Fruit fly (Drosophila melanogaster): ENCODE results near the gene Wnt10.

Gene Wnt10

DNA sequence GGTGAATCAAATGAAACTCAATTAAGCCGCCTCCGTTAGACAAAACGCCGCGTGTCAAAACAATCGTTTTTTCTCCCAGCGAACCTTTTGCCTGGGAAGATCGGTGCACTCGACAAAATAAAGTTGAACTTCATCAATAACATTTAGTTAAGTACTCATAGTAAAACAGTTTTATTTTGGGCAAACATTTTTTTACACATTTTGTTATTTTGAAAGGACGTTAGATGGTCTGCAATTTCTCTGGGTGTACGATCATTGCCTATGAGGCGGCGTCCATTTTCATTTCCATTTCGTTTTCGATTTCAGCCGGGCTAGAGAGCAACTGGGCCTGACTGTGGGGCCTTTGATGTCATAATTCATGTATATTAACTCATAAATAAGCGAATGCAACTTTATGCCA lies 36.8 kb upstream of the Wnt10 start (continued):
- no peak for TF ChIP-seq CG34376 (GFP tag; optimal IDR thresholded peaks at IDR 0.05)
- no peak for TF ChIP-seq C15 (GFP tag; IDR thresholded peaks at IDR 0.05)
- peak; percentile 25 for TF ChIP-seq CG2712 (tag; optimal IDR thresholded peaks at IDR 0.05)
- no peak for TF ChIP-seq dm (GFP tag; optimal IDR thresholded peaks at IDR 0.05)
- TF ChIP-seq seq (GFP tag; IDR thresholded peaks at IDR 0.05), result no peak
- no peak for TF ChIP-seq pnt (GFP tag; optimal IDR thresholded peaks at IDR 0.05)
- no peak for TF ChIP-seq CG12659 (GFP tag; optimal IDR thresholded peaks at IDR 0.05)
- no peak for TF ChIP-seq kni (GFP tag; optimal IDR thresholded peaks at IDR 0.05)
- no peak for TF ChIP-seq CG2116 (GFP tag; optimal IDR thresholded peaks at IDR 0.05)
- no peak for TF ChIP-seq B-H2 (GFP tag; optimal IDR thresholded peaks at IDR 0.05)
- TF ChIP-seq Dref (GFP tag; IDR thresholded peaks at IDR 0.05), result no peak
- TF ChIP-seq CG8281 (tag; optimal IDR thresholded peaks at IDR 0.05), result no peak
- no peak for TF ChIP-seq gro (GFP tag; optimal IDR thresholded peaks at IDR 0.05)
- TF ChIP-seq CG8924 (tag; optimal IDR thresholded peaks at IDR 0.05), result no peak
- no peak for TF ChIP-seq Pdp1 (GFP tag; optimal IDR thresholded peaks at IDR 0.05)
- peak; percentile 39 for TF ChIP-seq Blimp-1 (GFP tag; optimal IDR thresholded peaks at IDR 0.05)
- TF ChIP-seq Rx (GFP tag; IDR thresholded peaks at IDR 0.05), result 0 out of 2 replicates have a peak, but pooled peaks have one; percentile 19
- no peak for TF ChIP-seq CG11696 (GFP tag; IDR thresholded peaks at IDR 0.05)
- TF ChIP-seq Mes4 (GFP tag; optimal IDR thresholded peaks at IDR 0.05), result no peak
- TF ChIP-seq Jarid2 (GFP tag; optimal IDR thresholded peaks at IDR 0.05), result no peak
- no peak for TF ChIP-seq sug (tag; optimal IDR thresholded peaks at IDR 0.05)
- no peak for TF ChIP-seq Meics (GFP tag; optimal IDR thresholded peaks at IDR 0.05)
- TF ChIP-seq prd (optimal IDR thresholded peaks at IDR 0.05), result no peak
- TF ChIP-seq prd (GFP tag; IDR thresholded peaks at IDR 0.05), result peak; percentile 51; the same call in 1 of the 3 replicates
- TF ChIP-seq vvl (GFP tag; IDR thresholded peaks at IDR 0.05), result no peak

DNA sequence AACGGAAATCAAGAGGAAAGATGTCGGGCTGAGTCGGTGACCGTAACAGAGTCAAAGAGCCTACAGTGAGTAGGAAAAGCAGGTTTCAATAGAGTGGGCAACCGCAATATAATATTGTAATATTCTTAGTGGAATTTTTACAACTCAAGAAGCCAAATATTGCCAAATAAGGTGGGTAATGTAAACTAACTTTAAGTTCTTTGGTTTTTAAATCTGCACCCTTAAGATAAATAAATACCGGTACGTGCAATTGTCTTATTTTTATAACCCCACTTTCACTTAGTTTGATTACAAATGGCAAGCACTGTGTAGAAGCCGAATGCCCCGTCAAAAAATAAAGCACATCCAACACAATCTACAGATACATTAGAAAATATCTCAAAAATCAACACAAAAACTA lies 30.4 kb upstream of the Wnt10 start:
- no peak for TF ChIP-seq Trl (optimal IDR thresholded peaks at IDR 0.05)
- TF ChIP-seq Trl (GFP tag; optimal IDR thresholded peaks at IDR 0.05), result no peak
- TF ChIP-seq Fer3 (tag; optimal IDR thresholded peaks at IDR 0.05), result peak; percentile 8
- TF ChIP-seq fd96Cb (tag; optimal IDR thresholded peaks at IDR 0.05), result no peak
- TF ChIP-seq ap (GFP tag; IDR thresholded peaks at IDR 0.05), result no peak
- peak in 1 of 2 experiments; percentile 15 for TF ChIP-seq Hr78 (GFP tag; optimal IDR thresholded peaks at IDR 0.05)
- peak; percentile 34 for TF ChIP-seq CG12769 (tag; optimal IDR thresholded peaks at IDR 0.05)
- no peak for TF ChIP-seq cwo (GFP tag; optimal IDR thresholded peaks at IDR 0.05)
- TF ChIP-seq slou (GFP tag; optimal IDR thresholded peaks at IDR 0.05), result no peak
- TF ChIP-seq Optix (GFP tag; IDR thresholded peaks at IDR 0.05), result no peak
- no peak for TF ChIP-seq CG9876 (GFP tag; optimal IDR thresholded peaks at IDR 0.05)
- no peak for TF ChIP-seq Dref (GFP tag; IDR thresholded peaks at IDR 0.05)
- no peak for TF ChIP-seq CG18262 (tag; optimal IDR thresholded peaks at IDR 0.05)
- TF ChIP-seq CG17186 (GFP tag; optimal IDR thresholded peaks at IDR 0.05), result no peak
- TF ChIP-seq chif (GFP tag; optimal IDR thresholded peaks at IDR 0.05), result peak in 1 of 2 experiments; percentile 32
- no peak for TF ChIP-seq CG13624 (GFP tag; optimal IDR thresholded peaks at IDR 0.05)
- TF ChIP-seq Kr (GFP tag; optimal IDR thresholded peaks at IDR 0.05), result no peak
- no peak for TF ChIP-seq ro (GFP tag; IDR thresholded peaks at IDR 0.05)
- TF ChIP-seq ci (GFP tag; IDR thresholded peaks at IDR 0.05), result peak; percentile 32; the same call in 1 of the 3 replicates
- no peak for TF ChIP-seq odd (GFP tag; optimal IDR thresholded peaks at IDR 0.05)
- TF ChIP-seq CG17912 (GFP tag; optimal IDR thresholded peaks at IDR 0.05), result no peak
- TF ChIP-seq Xrp1 (GFP tag; IDR thresholded peaks at IDR 0.05), result peak; percentile 15; the same call in 1 of the 2 replicates
- TF ChIP-seq eve (GFP tag; optimal IDR thresholded peaks at IDR 0.05), result no peak
- TF ChIP-seq Awh (GFP tag; IDR thresholded peaks at IDR 0.05), result peak; percentile 9; the same call in 1 of the 2 replicates
- TF ChIP-seq onecut (GFP tag; IDR thresholded peaks at IDR 0.05), result 0 out of 2 replicates have a peak, but pooled peaks have one; percentile 31
- TF ChIP-seq run (tag; optimal IDR thresholded peaks at IDR 0.05), result no peak
- no peak for TF ChIP-seq CG4282 (GFP tag; optimal IDR thresholded peaks at IDR 0.05)
- TF ChIP-seq eyg (GFP tag; optimal IDR thresholded peaks at IDR 0.05), result no peak
- TF ChIP-seq CG10321 (GFP tag; IDR thresholded peaks at IDR 0.05), result no peak
